Fruit fly (Drosophila melanogaster) whole organism, embryonic: ENCODE measurements around the gene SoxN.

Source experiments
- CG10267 ChIP-seq: fragments of 200-800 bp; sonication (Bioruptor generic); optimal IDR thresholded peaks from 2 replicates; lab custom pipeline; 2018; ENCODE audit warnings: missing biosample characterization, mild to moderate bottlenecking, missing genetic modification characterization, moderate library complexity
- CG10462 ChIP-seq: fragments of 200-800 bp; sonication (Bioruptor generic); optimal IDR thresholded peaks from 2 replicates; lab custom pipeline; 2016; ENCODE audit warnings: missing biosample characterization, missing genetic modification characterization
- CG13624 ChIP-seq: fragments of 200-800 bp; sonication (Bioruptor generic); optimal IDR thresholded peaks from 2 replicates; lab custom pipeline; 2016; ENCODE audit warnings: missing biosample characterization, missing genetic modification characterization
- CG14860 ChIP-seq: fragments of 200-800 bp; sonication (Bioruptor generic); IDR thresholded peaks from 3 replicates; pipeline ENCODE4 v1.3.6; 2022; ENCODE audit warnings: missing biosample characterization, missing genetic modification characterization; ENCODE audit not compliant: partially characterized antibody
- CG15479 ChIP-seq: fragments of 200-800 bp; sonication (Bioruptor generic); optimal IDR thresholded peaks from 3 replicates; lab custom pipeline; 2019; ENCODE audit warnings: missing biosample characterization, mild to moderate bottlenecking, missing genetic modification characterization, moderate library complexity
- CG15601 ChIP-seq: fragments of 200-800 bp; sonication (Bioruptor generic); optimal IDR thresholded peaks from 3 replicates; lab custom pipeline; 2019; ENCODE audit warnings: missing biosample characterization, mild to moderate bottlenecking, missing genetic modification characterization, moderate library complexity
- CG17359 ChIP-seq: fragments of 200-800 bp; sonication (Bioruptor generic); optimal IDR thresholded peaks from 3 replicates; lab custom pipeline; 2018; ENCODE audit warnings: missing biosample characterization, mild to moderate bottlenecking, missing genetic modification characterization, moderate library complexity
- CG18599 ChIP-seq: fragments of 200-800 bp; sonication (Bioruptor generic); optimal IDR thresholded peaks from 3 replicates; lab custom pipeline; 2017; ENCODE audit warnings: missing biosample characterization, missing genetic modification characterization, mild to moderate bottlenecking, moderate library complexity, missing genetic modification reagents
- CG2116 ChIP-seq: fragments of 200-800 bp; sonication (Bioruptor generic); optimal IDR thresholded peaks from 3 replicates; lab custom pipeline; 2018; ENCODE audit warnings: missing biosample characterization, mild to moderate bottlenecking, missing genetic modification characterization
- CG42726 ChIP-seq: fragments of 200-800 bp; sonication (Bioruptor generic); IDR thresholded peaks from 2 replicates; pipeline ENCODE4 v1.3.6; 2022; ENCODE audit warnings: missing biosample characterization, missing genetic modification characterization; ENCODE audit not compliant: partially characterized antibody
- CG4424 ChIP-seq: fragments of 200-800 bp; sonication (Bioruptor generic); optimal IDR thresholded peaks from 3 replicates; lab custom pipeline; 2016; ENCODE audit warnings: missing biosample characterization, missing genetic modification characterization
- CG5180 ChIP-seq: fragments of 200-800 bp; sonication (Bioruptor generic); optimal IDR thresholded peaks from 3 replicates; lab custom pipeline; 2017; ENCODE audit warnings: missing biosample characterization, missing genetic modification characterization, mild to moderate bottlenecking, moderate library complexity, missing genetic modification reagents
- CG6254 ChIP-seq: fragments of 200-800 bp; sonication (Bioruptor generic); optimal IDR thresholded peaks from 3 replicates; lab custom pipeline; 2017; ENCODE audit warnings: mild to moderate bottlenecking, missing biosample characterization, missing genetic modification reagents, missing genetic modification characterization
- CG7271 ChIP-seq: fragments of 200-800 bp; sonication (Bioruptor generic); optimal IDR thresholded peaks from 2 replicates; lab custom pipeline; 2018; ENCODE audit warnings: missing biosample characterization, mild to moderate bottlenecking, missing genetic modification characterization, moderate library complexity
- CG8765 ChIP-seq: fragments of 200-800 bp; sonication (Bioruptor generic); IDR thresholded peaks from 2 replicates; pipeline ENCODE4 v1.3.6; 2022; ENCODE audit warnings: missing biosample characterization, missing genetic modification characterization
- CG9876 ChIP-seq: fragments of 200-800 bp; sonication (Bioruptor generic); optimal IDR thresholded peaks from 2 replicates; lab custom pipeline; 2016; ENCODE audit warnings: missing biosample characterization, missing genetic modification characterization
- Chrac-16 ChIP-seq: fragments of 200-800 bp; sonication (Bioruptor generic); optimal IDR thresholded peaks from 3 replicates; lab custom pipeline; 2016; ENCODE audit warnings: missing biosample characterization, missing genetic modification characterization
- Dfd ChIP-seq, 2 experiments: fragments of >200 bp; optimal IDR thresholded peaks; 2 replicates each; lab custom pipeline; 2017; ENCODE audit warnings: missing biosample characterization in 2 of 2, missing genetic modification characterization in 2 of 2
- Fer2 ChIP-seq: fragments of 200-800 bp; sonication (Bioruptor generic); optimal IDR thresholded peaks from 2 replicates; lab custom pipeline; 2018; ENCODE audit warnings: missing biosample characterization, mild to moderate bottlenecking, missing genetic modification characterization, moderate library complexity
- Fer3 ChIP-seq: fragments of 200-800 bp; sonication (Bioruptor generic); optimal IDR thresholded peaks from 2 replicates; lab custom pipeline; 2018; ENCODE audit warnings: missing biosample characterization, mild to moderate bottlenecking, missing genetic modification characterization, moderate library complexity
- Hr78 ChIP-seq, 2 experiments: fragments of 200-800 bp in 1 of 2; fragments of >200 bp in 1 of 2; sonication (Bioruptor generic) in 1 of 2; optimal IDR thresholded peaks; 2 replicates each; lab custom pipeline; 2017 to 2019; ENCODE audit warnings: missing biosample characterization in 2 of 2, missing genetic modification characterization in 2 of 2, mild to moderate bottlenecking in 1 of 2, moderate library complexity in 1 of 2
- PHDP ChIP-seq: fragments of 200-800 bp; sonication (Bioruptor generic); optimal IDR thresholded peaks from 3 replicates; lab custom pipeline; 2018; ENCODE audit warnings: missing biosample characterization, mild to moderate bottlenecking, missing genetic modification characterization, moderate library complexity
- Stat92E ChIP-seq, 3 experiments: fragments of >200 bp in 2 of 3; fragments of 200-800 bp in 1 of 3; sonication (Bioruptor generic) in 1 of 3; optimal IDR thresholded peaks; 2 replicates each; lab custom pipeline; 2017 to 2019; ENCODE audit warnings: missing biosample characterization in 3 of 3, missing genetic modification characterization in 3 of 3, mild to moderate bottlenecking in 1 of 3, moderate library complexity in 1 of 3
- cad ChIP-seq: fragments of >200 bp; optimal IDR thresholded peaks from 2 replicates; lab custom pipeline; 2017; ENCODE audit warnings: missing biosample characterization, missing genetic modification characterization
- cg ChIP-seq: fragments of 200-800 bp; sonication (Bioruptor generic); optimal IDR thresholded peaks from 3 replicates; lab custom pipeline; 2019; ENCODE audit warnings: missing biosample characterization, mild to moderate bottlenecking, missing genetic modification characterization, moderate library complexity
- dmrt99B ChIP-seq: fragments of 200-800 bp; sonication (Bioruptor generic); optimal IDR thresholded peaks from 2 replicates; lab custom pipeline; 2018; ENCODE audit warnings: missing biosample characterization, mild to moderate bottlenecking, missing genetic modification characterization, moderate library complexity
- en ChIP-seq: fragments of 200-800 bp; sonication (Bioruptor generic); optimal IDR thresholded peaks from 2 replicates; lab custom pipeline; 2016; ENCODE audit warnings: missing biosample characterization, missing genetic modification characterization
- gcm2 ChIP-seq: fragments of 200-800 bp; sonication (Bioruptor generic); optimal IDR thresholded peaks from 2 replicates; lab custom pipeline; 2016; ENCODE audit warnings: missing biosample characterization, missing genetic modification characterization
- ham ChIP-seq: fragments of 200-800 bp; sonication (Bioruptor generic); IDR thresholded peaks from 2 replicates; pipeline ENCODE4 v1.3.6; 2022; ENCODE audit warnings: missing biosample characterization, missing genetic modification characterization
- ken ChIP-seq: fragments of 200-800 bp; sonication (Bioruptor generic); IDR thresholded peaks from 3 replicates; pipeline ENCODE4 v1.3.6; 2022; ENCODE audit warnings: missing biosample characterization, missing genetic modification characterization
- kni ChIP-seq: fragments of 200-800 bp; sonication (Bioruptor generic); optimal IDR thresholded peaks from 3 replicates; lab custom pipeline; 2017; ENCODE audit warnings: mild to moderate bottlenecking, missing biosample characterization, missing genetic modification reagents, missing genetic modification characterization
- knrl ChIP-seq: fragments of 200-800 bp; sonication (Bioruptor generic); IDR thresholded peaks from 3 replicates; pipeline ENCODE4 v1.3.6; 2022; ENCODE audit warnings: missing biosample characterization, missing genetic modification characterization; ENCODE audit not compliant: partially characterized antibody
- oc ChIP-seq: fragments of 200-800 bp; sonication (Bioruptor generic); optimal IDR thresholded peaks from 2 replicates; lab custom pipeline; 2018; ENCODE audit warnings: missing biosample characterization, mild to moderate bottlenecking, missing genetic modification characterization, moderate library complexity
- odd ChIP-seq: fragments of 200-800 bp; sonication (Bioruptor generic); optimal IDR thresholded peaks from 2 replicates; lab custom pipeline; 2017; ENCODE audit warnings: missing biosample characterization, mild to moderate bottlenecking, missing genetic modification characterization
- pan ChIP-seq, 4 experiments: fragments of >200 bp in 3 of 4; fragments of 200-800 bp in 1 of 4; sonication (Bioruptor generic) in 1 of 4; optimal IDR thresholded peaks in 3 of 4; IDR thresholded peaks in 1 of 4; 2 replicates each; pipeline versions ENCODE4 v1.3.6 to Lab custom; 2017 to 2022; ENCODE audit warnings: missing biosample characterization in 2 of 4, missing genetic modification characterization in 2 of 4, mixed read lengths in 1 of 4
- pros ChIP-seq: fragments of 200-800 bp; sonication (Bioruptor generic); optimal IDR thresholded peaks from 3 replicates; lab custom pipeline; 2019; ENCODE audit warnings: missing biosample characterization, mild to moderate bottlenecking, missing genetic modification characterization, moderate library complexity
- repo ChIP-seq: fragments of 200-800 bp; sonication (Bioruptor generic); optimal IDR thresholded peaks from 2 replicates; lab custom pipeline; 2016; ENCODE audit warnings: missing biosample characterization, missing genetic modification characterization
- salm ChIP-seq: fragments of 200-800 bp; sonication (Bioruptor generic); optimal IDR thresholded peaks from 2 replicates; lab custom pipeline; 2018; ENCODE audit warnings: missing biosample characterization, mild to moderate bottlenecking, missing genetic modification characterization
- sd ChIP-seq: fragments of 200-800 bp; sonication (Bioruptor generic); optimal IDR thresholded peaks from 3 replicates; lab custom pipeline; 2018; ENCODE audit warnings: missing biosample characterization, mild to moderate bottlenecking, missing genetic modification characterization, moderate library complexity
- stwl ChIP-seq: fragments of 200-800 bp; sonication (Bioruptor generic); optimal IDR thresholded peaks from 3 replicates; lab custom pipeline; 2018; ENCODE audit warnings: missing biosample characterization, mild to moderate bottlenecking, missing genetic modification characterization, moderate library complexity
- sug ChIP-seq: fragments of 200-800 bp; optimal IDR thresholded peaks from 2 replicates; lab custom pipeline; 2019; ENCODE audit warnings: missing biosample characterization, mild to moderate bottlenecking, missing genetic modification characterization, moderate library complexity
- tap ChIP-seq: fragments of 200-800 bp; optimal IDR thresholded peaks from 3 replicates; lab custom pipeline; 2019; ENCODE audit warnings: missing biosample characterization, mild to moderate bottlenecking, missing genetic modification characterization, moderate library complexity
- tll ChIP-seq, 2 experiments: fragments of 200-800 bp in 1 of 2; fragments of >200 bp in 1 of 2; sonication (Bioruptor generic) in 1 of 2; optimal IDR thresholded peaks; 2 replicates each; lab custom pipeline; 2017 to 2019; ENCODE audit warnings: missing biosample characterization in 2 of 2, missing genetic modification characterization in 2 of 2, mild to moderate bottlenecking in 1 of 2, moderate library complexity in 1 of 2
- trem ChIP-seq: fragments of 200-800 bp; optimal IDR thresholded peaks from 3 replicates; lab custom pipeline; 2019; ENCODE audit warnings: missing biosample characterization, mild to moderate bottlenecking, missing genetic modification characterization, moderate library complexity
- vfl ChIP-seq: fragments of 200-800 bp; sonication (Bioruptor generic); optimal IDR thresholded peaks from 2 replicates; lab custom pipeline; 2016; ENCODE audit warnings: missing biosample characterization, missing genetic modification characterization
- z ChIP-seq: fragments of 200-800 bp; sonication (Bioruptor generic); IDR thresholded peaks from 3 replicates; pipeline ENCODE4 v1.3.6; 2022; ENCODE audit warnings: missing biosample characterization, missing genetic modification characterization
- zfh1 ChIP-seq: fragments of 200-800 bp; sonication (Bioruptor generic); IDR thresholded peaks from 3 replicates; pipeline ENCODE4 v1.3.6; 2022; ENCODE audit warnings: missing biosample characterization, missing genetic modification characterization

SoxN gene

dm6 chr2L:8841490-8842261 is 16.2 kb downstream of the SoxN start (continued):
- TF ChIP-seq CG15601 = no peak
- no peak for TF ChIP-seq Fer2 (tag; lab: Kevin White, UChicago)
- no peak for TF ChIP-seq CG5180
- no peak for TF ChIP-seq ham (GFP tag; lab: Robert Waterston, UW)
- no peak for TF ChIP-seq CG14860
- TF ChIP-seq CG8765 (GFP tag; lab: Robert Waterston, UW) = no peak
- no peak for TF ChIP-seq CG10267
- TF ChIP-seq cg (GFP tag; lab: Kevin White, UChicago) = peak; percentile 55
- TF ChIP-seq pan (optimal IDR thresholded peaks at IDR 0.05; lab: Kevin White, UChicago) = no peak
- peak in 1 of 2 experiments; percentile 12 for TF ChIP-seq pan (GFP tag; optimal IDR thresholded peaks at IDR 0.05 in 1 of 2, IDR thresholded peaks at IDR 0.05 in 1 of 2)
- no peak for TF ChIP-seq sd
- no peak for TF ChIP-seq z (GFP tag; lab: Robert Waterston, UW)
- TF ChIP-seq oc (tag; lab: Kevin White, UChicago) = no peak
- no peak for TF ChIP-seq ken (GFP tag; lab: Robert Waterston, UW)
- no peak for TF ChIP-seq CG18599 (GFP tag; lab: Kevin White, UChicago)
- no peak for TF ChIP-seq Chrac-16 (GFP tag; lab: Kevin White, UChicago)
- no peak for TF ChIP-seq CG10462 (GFP tag; lab: Kevin White, UChicago)
- TF ChIP-seq CG17359 (tag; lab: Kevin White, UChicago) = no peak
- no peak for TF ChIP-seq sug (tag; lab: Kevin White, UChicago)
- no peak for TF ChIP-seq CG2116
- TF ChIP-seq repo = no peak
- no peak for TF ChIP-seq CG7271 (tag; lab: Kevin White, UChicago)
- TF ChIP-seq CG42726 (GFP tag; lab: Robert Waterston, UW) = no peak
- no peak for TF ChIP-seq en (GFP tag; lab: Kevin White, UChicago)
- no peak for TF ChIP-seq knrl (GFP tag; lab: Robert Waterston, UW)
- no peak for TF ChIP-seq dmrt99B
- TF ChIP-seq cad = peak; percentile 77
- no peak for TF ChIP-seq Hr78 (GFP tag; optimal IDR thresholded peaks at IDR 0.05; lab: Kevin White, UChicago)
- TF ChIP-seq zfh1 (GFP tag; lab: Robert Waterston, UW) = no peak
- TF ChIP-seq trem = no peak
- TF ChIP-seq Stat92E (GFP tag; optimal IDR thresholded peaks at IDR 0.05; lab: Kevin White, UChicago) = peak in 1 of 3 experiments; percentile 41
- TF ChIP-seq salm (tag; lab: Kevin White, UChicago) = no peak
- TF ChIP-seq PHDP = no peak
- TF ChIP-seq Fer3 (tag; lab: Kevin White, UChicago) = no peak
- no peak for TF ChIP-seq CG6254 (GFP tag; lab: Kevin White, UChicago)
- TF ChIP-seq CG13624 (GFP tag; lab: Kevin White, UChicago) = no peak
- TF ChIP-seq gcm2 (GFP tag; lab: Kevin White, UChicago) = no peak
- TF ChIP-seq pros (GFP tag; lab: Kevin White, UChicago) = peak; percentile 44
- TF ChIP-seq stwl (tag; lab: Kevin White, UChicago) = no peak
- TF ChIP-seq kni (GFP tag; lab: Kevin White, UChicago) = peak; percentile 62
- no peak for TF ChIP-seq tap (tag; lab: Kevin White, UChicago)
- TF ChIP-seq odd (GFP tag; lab: Kevin White, UChicago) = no peak
- peak; percentile 11 for TF ChIP-seq vfl (GFP tag; lab: Kevin White, UChicago)
- TF ChIP-seq CG15479 (GFP tag; lab: Kevin White, UChicago) = peak; percentile 99
- TF ChIP-seq Dfd (GFP tag; optimal IDR thresholded peaks at IDR 0.05; lab: Kevin White, UChicago) = no peak
- TF ChIP-seq CG4424 (GFP tag; lab: Kevin White, UChicago) = peak; percentile 4
- TF ChIP-seq CG9876 (GFP tag; lab: Kevin White, UChicago) = no peak
- TF ChIP-seq tll (GFP tag; optimal IDR thresholded peaks at IDR 0.05; lab: Kevin White, UChicago) = peak in 1 of 2 experiments; percentile 92
